Fruit fly (Drosophila melanogaster) whole organism, adult: ENCODE results near the gene Lcp65Ab1.

Experiments used
- CG11617 ChIP-seq: fragments of 200-800 bp; sonication (Bioruptor generic); optimal IDR thresholded peaks from 2 replicates; lab custom pipeline; 2017; ENCODE audit warnings: mild to moderate bottlenecking, missing biosample characterization, missing genetic modification reagents, missing genetic modification characterization
- CG12768 ChIP-seq: fragments of 200-800 bp; sonication (Bioruptor generic); optimal IDR thresholded peaks from 2 replicates; lab custom pipeline; 2017; ENCODE audit warnings: missing biosample characterization, missing genetic modification characterization, mild to moderate bottlenecking, moderate library complexity, missing genetic modification reagents
- CG14711 ChIP-seq: fragments of 200-800 bp; sonication (Bioruptor generic); optimal IDR thresholded peaks from 2 replicates; lab custom pipeline; 2018; ENCODE audit warnings: missing biosample characterization, mild to moderate bottlenecking, missing genetic modification characterization, moderate library complexity
- CG1620 ChIP-seq: fragments of 200-800 bp; sonication (Bioruptor generic); optimal IDR thresholded peaks from 2 replicates; lab custom pipeline; 2016; ENCODE audit warnings: missing biosample characterization, missing genetic modification characterization
- CG33017 ChIP-seq: fragments of 200-800 bp; sonication (Bioruptor generic); optimal IDR thresholded peaks from 2 replicates; lab custom pipeline; 2018; ENCODE audit warnings: missing biosample characterization, mild to moderate bottlenecking, missing genetic modification characterization, moderate library complexity
- CG5204 ChIP-seq: fragments of 200-800 bp; sonication (Bioruptor generic); optimal IDR thresholded peaks from 2 replicates; lab custom pipeline; 2016; ENCODE audit warnings: missing biosample characterization, missing genetic modification characterization
- CG7045 ChIP-seq: fragments of 200-800 bp; sonication (Bioruptor generic); optimal IDR thresholded peaks from 2 replicates; lab custom pipeline; 2017; ENCODE audit warnings: missing biosample characterization, mild to moderate bottlenecking, missing genetic modification characterization
- CG7101 ChIP-seq: fragments of 200-800 bp; sonication (Bioruptor generic); optimal IDR thresholded peaks from 2 replicates; lab custom pipeline; 2018; ENCODE audit warnings: missing biosample characterization, mild to moderate bottlenecking, missing genetic modification characterization, moderate library complexity
- Clk ChIP-seq: fragments of 200-800 bp; sonication (Bioruptor generic); optimal IDR thresholded peaks from 2 replicates; lab custom pipeline; 2017; ENCODE audit warnings: missing biosample characterization, missing genetic modification characterization
- Crg-1 ChIP-seq: fragments of 200-800 bp; sonication (Bioruptor generic); optimal IDR thresholded peaks from 2 replicates; lab custom pipeline; 2016; ENCODE audit warnings: missing biosample characterization, missing genetic modification characterization
- Hr96 ChIP-seq: fragments of 200-800 bp; sonication (Bioruptor generic); optimal IDR thresholded peaks from 2 replicates; lab custom pipeline; 2016; ENCODE audit warnings: missing biosample characterization, missing genetic modification characterization
- Mnt ChIP-seq: fragments of 200-800 bp; sonication (Bioruptor generic); optimal IDR thresholded peaks from 2 replicates; lab custom pipeline; 2016; ENCODE audit warnings: missing biosample characterization, mild to moderate bottlenecking, missing genetic modification characterization
- bab1 ChIP-seq: fragments of 200-800 bp; sonication (Bioruptor generic); optimal IDR thresholded peaks from 3 replicates; lab custom pipeline; 2019; ENCODE audit warnings: missing biosample characterization, mild to moderate bottlenecking, missing genetic modification characterization, moderate library complexity
- cic ChIP-seq: fragments of 200-800 bp; sonication (Bioruptor generic); optimal IDR thresholded peaks from 2 replicates; lab custom pipeline; 2017; ENCODE audit warnings: missing biosample characterization, mild to moderate bottlenecking, missing genetic modification characterization, moderate library complexity
- cnc ChIP-seq, 2 experiments: fragments of >200 bp; optimal IDR thresholded peaks; 2 replicates each; lab custom pipeline; 2017
- kay ChIP-seq: fragments of 200-800 bp; sonication (Bioruptor generic); peaks from one replicate; lab custom pipeline; 2016; ENCODE audit warnings: missing biosample characterization, missing genetic modification characterization, borderline replicate concordance
- ovo ChIP-seq: fragments of 200-800 bp; sonication (Bioruptor generic); optimal IDR thresholded peaks from 2 replicates; lab custom pipeline; 2016; ENCODE audit warnings: missing biosample characterization, missing genetic modification characterization
- pad ChIP-seq: fragments of 200-800 bp; sonication (Bioruptor generic); optimal IDR thresholded peaks from 3 replicates; lab custom pipeline; 2017; ENCODE audit warnings: missing biosample characterization, missing genetic modification characterization, mild to moderate bottlenecking, moderate library complexity, missing genetic modification reagents
- tj ChIP-seq: fragments of 200-800 bp; sonication (Bioruptor generic); optimal IDR thresholded peaks from 3 replicates; lab custom pipeline; 2017; ENCODE audit warnings: missing biosample characterization, mild to moderate bottlenecking, missing genetic modification characterization, moderate library complexity
- toe ChIP-seq: fragments of 200-800 bp; sonication (Bioruptor generic); optimal IDR thresholded peaks from 2 replicates; lab custom pipeline; 2016; ENCODE audit warnings: missing biosample characterization, missing genetic modification characterization

Gene Lcp65Ab1

DNA sequence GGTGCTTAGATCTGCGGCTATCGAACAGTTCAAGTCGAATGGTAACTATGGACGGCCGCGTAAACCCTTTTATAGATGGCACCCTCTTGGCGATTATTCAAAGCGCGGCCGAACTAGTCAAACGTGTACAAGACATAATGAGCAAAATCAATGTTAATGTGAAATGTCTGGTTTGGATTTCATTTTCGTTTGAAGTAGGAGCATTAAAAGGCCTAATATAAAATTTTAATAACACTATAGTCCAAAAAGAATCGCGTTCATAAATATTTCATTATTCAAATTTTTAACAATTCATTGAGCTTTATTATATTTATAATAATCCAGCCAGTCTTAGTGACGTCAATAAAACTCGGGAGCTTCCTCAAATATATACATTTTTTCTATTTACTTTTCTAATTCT lies 18.4 kb upstream of the Lcp65Ab1 start, which contains the start of gene Lcp65Ag3:
Gene Lcp65Ag3 (minus strand): TSS at position 46 of the 400 bp plus-strand sequence.
- TF ChIP-seq CG7101 (tag; lab: Kevin White, UChicago) (no peak), Hr96 (GFP tag; lab: Kevin White, UChicago) (no peak), pad (GFP tag; lab: Kevin White, UChicago) (no peak), CG5204 (GFP tag; lab: Kevin White, UChicago) (no peak), Mnt (no peak), ovo (no peak), Clk (GFP tag; lab: Kevin White, UChicago) (no peak), CG7045 (no peak), CG12768 (GFP tag; lab: Kevin White, UChicago) (no peak)

DNA sequence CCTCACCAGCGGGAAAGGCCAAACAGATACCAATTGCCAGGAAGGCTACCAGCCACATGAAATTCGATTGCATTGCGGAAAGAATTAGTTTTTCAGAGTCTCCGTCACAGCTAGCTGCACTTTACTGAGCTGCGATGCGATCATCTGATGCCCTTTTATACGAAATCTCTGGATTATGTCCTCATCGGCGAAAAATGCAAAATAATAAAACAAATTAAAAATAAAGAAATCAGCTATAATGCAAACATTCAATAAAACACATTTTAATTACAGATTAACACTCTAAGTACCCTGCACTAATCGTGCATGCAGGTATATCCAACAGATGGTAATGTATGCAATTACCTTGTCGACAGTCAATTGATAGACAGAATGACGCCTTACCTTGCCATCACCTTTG lies 17.3 kb upstream of the Lcp65Ab1 start, which contains the start of gene Cpr65Au:
Gene Cpr65Au (minus strand): TSS at position 101 of the 400 bp plus-strand sequence.
- TF ChIP-seq Mnt (no peak), ovo (no peak), CG5204 (GFP tag; lab: Kevin White, UChicago) (no peak), Hr96 (GFP tag; lab: Kevin White, UChicago) (no peak), CG7045 (no peak), CG33017 (tag; lab: Kevin White, UChicago) (no peak), CG1620 (GFP tag; lab: Kevin White, UChicago) (no peak), Crg-1 (GFP tag; lab: Kevin White, UChicago) (no peak), cic (GFP tag; lab: Kevin White, UChicago) (no peak), tj (GFP tag; lab: Kevin White, UChicago) (no peak)

DNA sequence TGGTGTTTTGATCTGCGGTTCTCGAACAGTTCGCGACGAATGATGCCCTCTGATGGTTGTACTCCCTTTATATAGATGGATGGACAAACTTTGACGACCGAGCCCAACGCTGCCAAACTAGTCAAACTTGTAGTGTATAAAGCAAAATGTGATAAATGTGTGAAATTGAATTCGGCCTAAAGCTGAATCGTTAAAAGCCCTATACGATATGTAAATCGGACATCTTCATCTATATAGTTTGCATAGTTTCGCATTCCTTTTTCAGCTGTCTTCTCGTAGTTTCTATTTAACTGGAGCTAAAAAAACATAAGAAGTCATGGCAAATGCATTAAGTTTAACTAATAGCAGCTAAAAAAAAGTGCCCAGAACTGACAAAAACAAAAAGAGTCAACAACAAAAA lies 15.8 kb upstream of the Lcp65Ab1 start, which contains the start of gene Lcp65Ag2:
Gene Lcp65Ag2 (minus strand): TSS at position 48 of the 400 bp plus-strand sequence.
- TF ChIP-seq Crg-1 (GFP tag; lab: Kevin White, UChicago), result no peak

DNA sequence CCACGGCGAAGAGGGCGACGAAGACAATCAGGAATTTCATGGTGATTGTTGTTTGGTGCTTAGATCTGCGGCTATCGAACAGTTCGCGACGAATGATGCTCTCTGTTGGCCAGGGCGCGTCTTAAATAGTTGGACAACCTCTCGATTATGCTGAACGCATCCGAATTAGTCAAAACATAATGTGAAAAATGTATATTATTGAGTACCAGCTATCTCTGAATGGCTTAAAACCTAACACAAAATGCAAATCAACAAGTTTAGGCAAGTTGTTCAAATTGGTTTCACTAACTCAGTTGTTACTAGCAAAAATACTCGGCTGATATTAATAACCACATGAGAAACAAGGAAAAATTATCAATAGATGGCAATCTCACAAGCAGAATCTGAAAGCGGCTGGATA lies 14.2 kb upstream of the Lcp65Ab1 start, which contains the start of gene Lcp65Ag1:
Gene Lcp65Ag1 (minus strand): TSS at position 101 of the 400 bp plus-strand sequence.
- TF ChIP-seq ovo (no peak), CG11617 (no peak), bab1 (GFP tag; lab: Kevin White, UChicago) (no peak), tj (GFP tag; lab: Kevin White, UChicago) (no peak), CG33017 (tag; lab: Kevin White, UChicago) (no peak), CG5204 (GFP tag; lab: Kevin White, UChicago) (no peak), cic (GFP tag; lab: Kevin White, UChicago) (no peak), Hr96 (GFP tag; lab: Kevin White, UChicago) (no peak), kay (no peak), toe (no peak), CG1620 (GFP tag; lab: Kevin White, UChicago) (no peak)

DNA sequence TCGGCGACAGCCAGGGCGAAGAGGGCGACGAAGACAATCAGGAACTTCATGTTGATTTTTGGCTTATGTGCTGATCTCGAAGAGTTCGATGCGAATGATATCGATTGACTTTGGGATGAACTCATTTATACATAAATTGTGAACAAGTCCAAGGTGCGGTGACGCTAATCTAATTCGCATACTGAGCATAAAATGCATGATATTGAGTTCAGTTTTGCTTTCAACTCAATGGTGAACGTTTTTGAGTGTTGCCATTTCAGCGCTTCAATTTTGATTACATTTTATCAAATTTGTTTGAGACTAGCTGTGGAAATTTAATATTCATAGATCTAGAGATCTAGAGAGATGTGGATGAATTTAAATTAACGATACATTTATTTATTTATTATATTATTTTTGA lies 12.7 kb upstream of the Lcp65Ab1 start, which contains the start of gene Lcp65Af:
Gene Lcp65Af (minus strand): TSS at position 101 of the 400 bp plus-strand sequence.
- no peak for TF ChIP-seq bab1 (GFP tag; lab: Kevin White, UChicago)
- no peak for TF ChIP-seq CG7101 (tag; lab: Kevin White, UChicago)

DNA sequence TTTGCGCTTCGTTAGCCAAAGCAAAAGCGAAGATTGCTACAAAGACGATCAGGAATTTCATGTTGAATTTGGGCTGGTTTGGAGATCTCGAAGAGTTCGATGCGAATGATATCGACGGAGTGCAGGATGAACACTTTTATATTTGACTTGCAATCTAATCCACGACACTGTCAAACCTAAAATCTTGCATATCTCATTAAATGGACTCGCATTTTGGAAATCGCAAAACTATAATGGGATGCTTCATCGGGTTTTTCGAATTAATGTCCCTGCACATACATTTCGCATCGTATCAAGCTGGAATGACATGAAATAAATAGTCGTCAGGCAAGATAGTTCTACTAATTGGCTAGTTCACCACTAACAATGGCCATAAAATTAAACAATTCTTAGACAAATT lies 11.3 kb upstream of the Lcp65Ab1 start, which contains the start of gene Lcp65Ae:
Gene Lcp65Ae (minus strand): TSS at position 101 of the 400 bp plus-strand sequence.
- TF ChIP-seq pad (GFP tag; lab: Kevin White, UChicago) (no peak), Clk (GFP tag; lab: Kevin White, UChicago) (no peak), CG12768 (GFP tag; lab: Kevin White, UChicago) (no peak), cic (GFP tag; lab: Kevin White, UChicago) (no peak), Hr96 (GFP tag; lab: Kevin White, UChicago) (no peak), toe (no peak), Mnt (no peak), bab1 (GFP tag; lab: Kevin White, UChicago) (no peak), kay (no peak), CG33017 (tag; lab: Kevin White, UChicago) (no peak), tj (GFP tag; lab: Kevin White, UChicago) (no peak), CG14711 (tag; lab: Kevin White, UChicago) (no peak), CG1620 (GFP tag; lab: Kevin White, UChicago) (no peak)

DNA sequence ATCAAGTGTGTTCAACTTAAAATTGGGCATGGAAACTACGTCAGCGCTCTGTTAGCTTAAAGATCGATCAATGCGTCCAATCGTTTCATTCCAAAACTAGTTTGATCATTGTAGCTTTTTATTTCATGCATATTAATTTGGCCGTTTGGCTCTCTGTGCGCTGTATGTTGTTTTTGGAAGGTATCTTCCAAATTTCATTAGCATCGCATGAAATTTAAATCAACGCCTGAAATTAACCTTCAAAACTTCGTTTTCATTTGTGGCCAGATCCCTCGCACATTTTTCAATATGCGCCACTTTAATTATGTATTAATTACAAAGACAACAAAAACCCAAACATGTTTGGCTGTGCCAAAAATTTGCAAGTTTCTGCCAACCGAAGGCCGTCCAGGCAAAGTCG lies 10.8 kb upstream of the Lcp65Ab1 start:
- TF ChIP-seq Clk (GFP tag; lab: Kevin White, UChicago) (no peak), CG11617 (no peak), CG14711 (tag; lab: Kevin White, UChicago) (no peak), CG5204 (GFP tag; lab: Kevin White, UChicago) (no peak), CG7045 (no peak), kay (no peak), cnc (optimal IDR thresholded peaks at IDR 0.05; lab: Kevin White, UChicago) (no peak), Hr96 (GFP tag; lab: Kevin White, UChicago) (no peak), CG12768 (GFP tag; lab: Kevin White, UChicago) (no peak), Crg-1 (GFP tag; lab: Kevin White, UChicago) (no peak), ovo (no peak), CG33017 (tag; lab: Kevin White, UChicago) (no peak), CG1620 (GFP tag; lab: Kevin White, UChicago) (no peak), toe (no peak), pad (GFP tag; lab: Kevin White, UChicago) (no peak), bab1 (GFP tag; lab: Kevin White, UChicago) (no peak), Mnt (no peak), tj (GFP tag; lab: Kevin White, UChicago) (no peak)
